Worm (Caenorhabditis elegans) whole organism, late embryonic: Measurements from ENCODE around the gene srh-222.

ENCODE experiments used
- C08G9.2 ChIP-seq: sonication (generic microtip); optimal IDR thresholded peaks from 2 replicates; lab custom pipeline; 2016; ENCODE audit warnings: mild to moderate bottlenecking, missing genetic modification characterization, moderate library complexity, missing compliant biosample characterization
- F13H6.1 ChIP-seq: sonication (generic microtip); optimal IDR thresholded peaks from 2 replicates; lab custom pipeline; 2016; ENCODE audit warnings: missing genetic modification characterization, missing compliant biosample characterization
- Y22D7AL.16 ChIP-seq: sonication (generic microtip); optimal IDR thresholded peaks from 2 replicates; lab custom pipeline; 2016; ENCODE audit warnings: missing genetic modification characterization, missing compliant biosample characterization
- ahr-1 ChIP-seq: sonication (generic microtip); optimal IDR thresholded peaks from 2 replicates; lab custom pipeline; 2016; ENCODE audit warnings: missing genetic modification characterization, missing compliant biosample characterization
- ceh-18 ChIP-seq: sonication (generic microtip); optimal IDR thresholded peaks from 2 replicates; lab custom pipeline; 2016; ENCODE audit warnings: missing genetic modification characterization, missing compliant biosample characterization
- ceh-34 ChIP-seq: sonication (generic microtip); optimal IDR thresholded peaks from 2 replicates; lab custom pipeline; 2016; ENCODE audit warnings: mild to moderate bottlenecking, missing genetic modification characterization, missing compliant biosample characterization
- ceh-45 ChIP-seq: fragments of 200-800 bp; sonication (Bioruptor generic); IDR thresholded peaks from 2 replicates; pipeline ENCODE4 v1.3.6; 2022; ENCODE audit warnings: missing genetic modification reagents, missing genetic modification characterization, missing compliant biosample characterization
- ceh-6 ChIP-seq: fragments of 200-800 bp; sonication (Bioruptor generic); optimal IDR thresholded peaks from 2 replicates; lab custom pipeline; 2018; ENCODE audit warnings: mild to moderate bottlenecking, missing genetic modification characterization, missing compliant biosample characterization
- dmd-4 ChIP-seq: sonication (generic microtip); optimal IDR thresholded peaks from 2 replicates; lab custom pipeline; 2016; ENCODE audit warnings: borderline replicate concordance, missing genetic modification characterization, missing compliant biosample characterization
- elt-4 ChIP-seq: sonication (generic microtip); optimal IDR thresholded peaks from 2 replicates; lab custom pipeline; 2016; ENCODE audit warnings: missing genetic modification characterization, missing compliant biosample characterization
- fax-1 ChIP-seq: sonication (generic microtip); optimal IDR thresholded peaks from 2 replicates; lab custom pipeline; 2016; ENCODE audit warnings: missing genotype, missing genetic modification characterization, missing compliant biosample characterization
- hlh-13 ChIP-seq: fragments of 200-800 bp; sonication (Bioruptor generic); optimal IDR thresholded peaks from 2 replicates; lab custom pipeline; 2018; ENCODE audit warnings: mild to moderate bottlenecking, missing genetic modification characterization, missing compliant biosample characterization
- nfya-1 ChIP-seq: sonication (generic microtip); optimal IDR thresholded peaks from 2 replicates; lab custom pipeline; 2017; ENCODE audit warnings: missing genetic modification characterization, mild to moderate bottlenecking, missing compliant biosample characterization, antibody characterized with exemption, moderate library complexity
- npax-4 ChIP-seq: sonication (generic microtip); optimal IDR thresholded peaks from 2 replicates; lab custom pipeline; 2016; ENCODE audit warnings: missing genetic modification characterization, missing compliant biosample characterization
- pros-1 ChIP-seq: fragments of 150-350 bp; optimal IDR thresholded peaks from 2 replicates; lab custom pipeline; 2014; ENCODE audit warnings: missing biosample characterization, missing genetic modification reagents, missing genetic modification characterization
- ref-2 ChIP-seq: sonication (generic microtip); optimal IDR thresholded peaks from 2 replicates; lab custom pipeline; 2016; ENCODE audit warnings: missing genetic modification characterization, missing compliant biosample characterization
- sdc-2 ChIP-seq: sonication (generic microtip); optimal IDR thresholded peaks from 2 replicates; lab custom pipeline; 2016; ENCODE audit warnings: missing genotype, missing genetic modification characterization, missing compliant biosample characterization
- syd-9 ChIP-seq: sonication (generic microtip); optimal IDR thresholded peaks from 2 replicates; lab custom pipeline; 2016; ENCODE audit warnings: mild to moderate bottlenecking, missing genetic modification characterization, moderate library complexity, missing compliant biosample characterization
- tbx-2 ChIP-seq: sonication (generic microtip); optimal IDR thresholded peaks from 2 replicates; lab custom pipeline; 2016; ENCODE audit warnings: missing genetic modification characterization, missing compliant biosample characterization
- unc-3 ChIP-seq, 2 experiments: fragments of 200-800 bp in 1 of 2; sonication (Bioruptor generic) in 1 of 2; sonication (generic microtip) in 1 of 2; conservative IDR thresholded peaks in 1 of 2; optimal IDR thresholded peaks in 1 of 2; 2 replicates each; pipeline versions ENCODE4 v1.3.6 to Lab custom; 2016 to 2022; ENCODE audit warnings: missing compliant biosample characterization in 2 of 2, missing genetic modification characterization in 2 of 2, missing genetic modification reagents in 1 of 2
- unc-42 ChIP-seq: sonication (generic microtip); optimal IDR thresholded peaks from 2 replicates; lab custom pipeline; 2016; ENCODE audit warnings: missing genotype, missing genetic modification characterization, missing compliant biosample characterization
- unc-55 ChIP-seq: sonication (generic microtip); optimal IDR thresholded peaks from 2 replicates; lab custom pipeline; 2017; ENCODE audit warnings: missing biosample characterization, missing genetic modification reagents, missing genetic modification characterization
- unc-86 ChIP-seq: sonication (generic microtip); optimal IDR thresholded peaks from 2 replicates; lab custom pipeline; 2016; ENCODE audit warnings: missing genetic modification characterization, missing compliant biosample characterization
- ztf-16 ChIP-seq: sonication (generic microtip); optimal IDR thresholded peaks from 2 replicates; lab custom pipeline; 2017; ENCODE audit warnings: missing genetic modification characterization, missing compliant biosample characterization

The srh-222 gene

DNA sequence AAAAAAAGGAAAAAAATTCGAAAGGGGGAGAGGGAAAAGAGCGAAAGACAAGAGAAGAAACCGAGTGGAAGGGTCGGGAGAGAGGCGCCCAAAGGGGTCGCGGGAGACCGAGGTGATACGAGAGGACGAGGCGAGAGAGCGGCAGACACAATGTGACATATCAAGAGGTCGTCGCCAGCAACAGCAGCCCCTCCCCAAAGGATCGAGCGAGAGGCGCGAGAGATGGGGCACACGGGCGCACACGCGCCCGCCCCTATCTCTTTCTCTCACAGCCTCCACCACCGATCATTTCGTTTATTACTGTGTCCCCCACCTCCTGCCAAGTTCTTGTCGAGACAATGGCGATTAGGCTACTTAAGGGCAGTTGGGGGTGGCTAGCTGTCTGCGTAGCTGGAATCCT is 48.6 kb downstream of the srh-222 start:
- peak; percentile 8 for TF ChIP-seq nfya-1 (tag; lab: Kevin White, UChicago)
- peak; percentile 43 for TF ChIP-seq ceh-34 (tag; lab: Kevin White, UChicago)
- TF ChIP-seq tbx-2 (tag; lab: Kevin White, UChicago) = peak; percentile 66
- TF ChIP-seq ahr-1 (tag; lab: Kevin White, UChicago) = no peak
- peak; percentile 31 for TF ChIP-seq F13H6.1 (tag; lab: Kevin White, UChicago)
- no peak for TF ChIP-seq hlh-13 (GFP tag; lab: Kevin White, UChicago)
- TF ChIP-seq npax-4 (tag; lab: Kevin White, UChicago) = no peak
- peak; percentile 25 for TF ChIP-seq C08G9.2 (tag; lab: Kevin White, UChicago)
- peak; percentile 69 for TF ChIP-seq unc-55 (GFP tag; lab: Kevin White, UChicago)
- peak; percentile 18 for TF ChIP-seq ref-2
- TF ChIP-seq fax-1 = no peak
- peak; percentile 33 for TF ChIP-seq dmd-4 (tag; lab: Kevin White, UChicago)
- peak; percentile 37 for TF ChIP-seq sdc-2 (tag; lab: Kevin White, UChicago)
- TF ChIP-seq unc-3 (GFP tag; conservative IDR thresholded peaks at IDR 0.05; lab: Robert Waterston, UW) = no peak
- no peak for TF ChIP-seq unc-3 (tag; optimal IDR thresholded peaks at IDR 0.05; lab: Kevin White, UChicago)
- peak; percentile 56 for TF ChIP-seq elt-4 (tag; lab: Kevin White, UChicago)
- peak; percentile 50 for TF ChIP-seq syd-9 (tag; lab: Kevin White, UChicago)
- no peak for TF ChIP-seq Y22D7AL.16 (tag; lab: Kevin White, UChicago)
- peak; percentile 91 for TF ChIP-seq ceh-18 (tag; lab: Kevin White, UChicago)
- TF ChIP-seq pros-1 (tag; lab: Kevin White, UChicago) = peak; percentile 2

DNA sequence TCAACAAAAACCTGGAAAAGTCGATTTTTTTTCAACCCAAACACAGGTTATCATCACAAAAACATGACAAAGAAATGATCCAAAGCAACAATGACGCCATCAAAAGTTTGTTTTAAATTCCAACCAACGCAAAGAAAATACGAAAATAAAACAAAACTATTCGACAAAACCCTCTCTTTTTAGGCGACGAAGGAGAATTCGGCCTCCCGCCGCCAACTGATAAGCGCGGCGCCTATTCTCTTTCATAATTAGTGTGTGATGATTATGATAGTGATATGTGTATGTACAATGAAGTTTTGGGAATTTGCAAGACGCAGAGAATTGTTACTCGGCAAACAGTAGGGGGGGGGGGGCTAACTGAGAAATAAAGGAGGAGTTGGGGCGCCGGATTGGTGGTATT is 49.7 kb downstream of the srh-222 start:
- no peak for TF ChIP-seq ztf-16 (tag; lab: Kevin White, UChicago)
- no peak for TF ChIP-seq ceh-6 (GFP tag; lab: Kevin White, UChicago)
- no peak for TF ChIP-seq syd-9 (tag; lab: Kevin White, UChicago)
- no peak for TF ChIP-seq Y22D7AL.16 (tag; lab: Kevin White, UChicago)
- TF ChIP-seq unc-86 = no peak
- no peak for TF ChIP-seq ceh-18 (tag; lab: Kevin White, UChicago)
- no peak for TF ChIP-seq unc-42 (tag; lab: Kevin White, UChicago)
- no peak for TF ChIP-seq elt-4 (tag; lab: Kevin White, UChicago)
- no peak for TF ChIP-seq ceh-45 (GFP tag; lab: Robert Waterston, UW)
